Worm (Caenorhabditis elegans) whole organism, mixed stage, embryonic: ENCODE measurements around the gene Y43F8C.6.

Source experiments
- blmp-1 ChIP-seq: fragments of 150-350 bp; optimal IDR thresholded peaks from 2 replicates; lab custom pipeline; 2014; ENCODE audit warnings: missing biosample characterization, missing genetic modification characterization
- ceh-39 ChIP-seq: fragments of 150-350 bp; optimal IDR thresholded peaks from 2 replicates; lab custom pipeline; 2014; ENCODE audit warnings: missing biosample characterization, missing genetic modification characterization
- ceh-43 ChIP-seq: fragments of 200-800 bp; sonication (Bioruptor generic); optimal IDR thresholded peaks from 2 replicates; lab custom pipeline; 2018; ENCODE audit warnings: mild to moderate bottlenecking, missing genetic modification characterization, moderate library complexity, missing compliant biosample characterization
- ces-1 ChIP-seq: fragments of 150-350 bp; optimal IDR thresholded peaks from 2 replicates; lab custom pipeline; 2014; ENCODE audit warnings: missing biosample characterization, missing genetic modification reagents, missing genetic modification characterization
- drap-1 ChIP-seq: fragments of 200-800 bp; sonication (Bioruptor generic); optimal IDR thresholded peaks from 3 replicates; lab custom pipeline; 2018; ENCODE audit warnings: mild to moderate bottlenecking, missing genetic modification characterization, missing compliant biosample characterization
- elt-3 ChIP-seq: fragments of 150-350 bp; optimal IDR thresholded peaks from 2 replicates; lab custom pipeline; 2014; ENCODE audit warnings: missing biosample characterization, missing genetic modification characterization
- flh-1 ChIP-seq: fragments of 200-800 bp; sonication (Bioruptor generic); optimal IDR thresholded peaks from 2 replicates; lab custom pipeline; 2018; ENCODE audit warnings: mild to moderate bottlenecking, missing genetic modification characterization, moderate library complexity, missing compliant biosample characterization
- lin-13 ChIP-seq: fragments of 150-350 bp; optimal IDR thresholded peaks from 2 replicates; lab custom pipeline; 2014; ENCODE audit warnings: missing biosample characterization, missing genetic modification characterization
- mep-1 ChIP-seq: fragments of 150-350 bp; optimal IDR thresholded peaks from 2 replicates; lab custom pipeline; 2017; ENCODE audit warnings: missing biosample characterization, missing genetic modification reagents, missing genetic modification characterization, inconsistent platforms
- nhr-12 ChIP-seq: fragments of 150-350 bp; optimal IDR thresholded peaks from 2 replicates; lab custom pipeline; 2014; ENCODE audit warnings: missing biosample characterization, missing genetic modification characterization
- nhr-76 ChIP-seq: sonication (generic microtip); optimal IDR thresholded peaks from 2 replicates; lab custom pipeline; 2017; ENCODE audit warnings: missing biosample characterization, missing genetic modification characterization
- pha-4 ChIP-seq: fragments of 150-350 bp; optimal IDR thresholded peaks from 2 replicates; lab custom pipeline; 2018; ENCODE audit warnings: missing biosample characterization, missing genetic modification reagents, missing genetic modification characterization
- unc-62 ChIP-seq: fragments of 150-350 bp; optimal IDR thresholded peaks from 2 replicates; lab custom pipeline; 2014; ENCODE audit warnings: missing biosample characterization, missing genetic modification reagents, missing genetic modification characterization

DNA sequence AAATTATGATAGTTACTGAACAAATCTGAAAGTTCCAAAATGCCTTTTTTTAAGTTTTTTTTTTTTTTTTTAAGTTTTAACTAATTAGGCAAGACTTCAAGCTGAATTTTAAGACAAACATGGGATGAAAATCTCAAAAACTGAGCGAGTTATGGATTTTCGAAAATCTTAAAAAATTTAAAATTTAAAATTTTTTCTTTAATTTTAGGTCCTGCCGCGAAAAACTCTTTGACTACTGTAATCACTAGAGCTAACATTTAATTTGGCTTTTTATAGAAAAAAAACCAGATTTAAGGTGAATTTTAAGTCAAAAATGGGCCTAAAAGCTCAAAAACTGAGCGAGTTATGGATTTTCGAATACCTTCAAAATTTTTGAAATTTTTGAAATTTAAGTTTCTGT, 31.5 kb downstream of the Y43F8C.6 start, which contains the start of gene grsp-1:
- TF ChIP-seq ceh-43 (GFP tag; lab: Kevin White, UChicago), result no peak
- TF ChIP-seq elt-3 (tag; lab: Kevin White, UChicago), result no peak
- no peak for TF ChIP-seq unc-62
- TF ChIP-seq pha-4 (tag; lab: Kevin White, UChicago), result no peak
- TF ChIP-seq nhr-76 (tag; lab: Kevin White, UChicago), result no peak
- no peak for TF ChIP-seq ceh-39 (tag; lab: Kevin White, UChicago)
- TF ChIP-seq nhr-12, result no peak
- TF ChIP-seq ces-1 (GFP tag; lab: Kevin White, UChicago), result no peak
- no peak for TF ChIP-seq drap-1 (GFP tag; lab: Kevin White, UChicago)
- no peak for TF ChIP-seq lin-13 (tag; lab: Kevin White, UChicago)
- no peak for TF ChIP-seq blmp-1
- no peak for TF ChIP-seq flh-1 (GFP tag; lab: Kevin White, UChicago)
- TF ChIP-seq mep-1, result no peak
